Worm (Caenorhabditis elegans) whole organism, L4/young adult: ENCODE results near the gene F21C10.5.

Experiments used
- W03F9.2 ChIP-seq: fragments of 150-350 bp; optimal IDR thresholded peaks from 2 replicates; lab custom pipeline; 2014; ENCODE audit warnings: missing biosample characterization, missing genetic modification characterization
- dao-5 ChIP-seq: sonication (generic microtip); optimal IDR thresholded peaks from 2 replicates; lab custom pipeline; 2016; ENCODE audit warnings: missing genotype, missing genetic modification characterization, moderate library complexity, missing compliant biosample characterization
- him-1 ChIP-seq: sonication (generic microtip); optimal IDR thresholded peaks from 2 replicates; lab custom pipeline; 2016; ENCODE audit warnings: missing genotype, missing genetic modification reagents, missing genetic modification characterization, missing compliant biosample characterization

DNA sequence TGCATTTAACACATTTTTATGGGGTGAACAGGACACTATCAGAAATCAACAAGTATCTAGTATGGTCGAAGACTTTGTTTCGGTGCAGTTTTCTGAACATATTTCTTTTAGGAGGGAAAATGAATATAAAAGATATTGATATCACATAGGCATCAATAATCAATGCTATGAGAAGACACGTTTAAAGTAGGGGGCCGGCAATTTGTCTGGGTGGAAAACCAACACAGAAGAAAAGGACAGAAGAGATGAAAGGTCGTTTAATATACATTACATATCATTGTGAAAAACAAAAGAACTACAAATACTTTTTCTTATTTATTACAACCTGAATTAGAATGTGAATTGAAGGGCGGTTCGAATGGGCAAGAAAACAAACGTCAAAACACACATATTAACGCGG, 26.9 kb downstream of the F21C10.5 start:
- no peak for TF ChIP-seq dao-5 (tag; lab: Kevin White, UChicago)
- no peak for TF ChIP-seq him-1 (tag; lab: Kevin White, UChicago)
- TF ChIP-seq W03F9.2 (tag; lab: Kevin White, UChicago): no peak
